Fruit fly (Drosophila melanogaster) S2 (cell line): ENCODE data around the gene CG43246.

Experiments
- CG8478 ChIP-seq: fragments of >200 bp; optimal IDR thresholded peaks from 2 replicates; lab custom pipeline; 2018
- CTCF ChIP-seq, 2 experiments: fragments of >200 bp; optimal IDR thresholded peaks; 2 replicates each; lab custom pipeline; 2018

- TF ChIP-seq CTCF (optimal IDR thresholded peaks at IDR 0.05; lab: Kevin White, UChicago) (no peak), CG8478 (lab: Kevin White, UChicago) (no peak)
These were observed 33.4 kb downstream of the CG43246 start for dm6 chr3L:14569620-14570537.
